Worm (Caenorhabditis elegans) whole organism, late embryonic: ENCODE data around the gene F42A6.1.

Experiments
- ama-1 ChIP-seq: fragments of 150-350 bp; optimal IDR thresholded peaks from 2 replicates; lab custom pipeline; 2014
- ceh-14 ChIP-seq: sonication (generic microtip); optimal IDR thresholded peaks from 2 replicates; lab custom pipeline; 2016; ENCODE audit warnings: missing genotype, missing genetic modification characterization, missing compliant biosample characterization
- dmd-4 ChIP-seq: sonication (generic microtip); optimal IDR thresholded peaks from 2 replicates; lab custom pipeline; 2016; ENCODE audit warnings: borderline replicate concordance, missing genetic modification characterization, missing compliant biosample characterization
- elt-2 ChIP-seq: sonication (generic microtip); optimal IDR thresholded peaks from 2 replicates; lab custom pipeline; 2016; ENCODE audit warnings: missing genetic modification reagents, missing genetic modification characterization, missing compliant biosample characterization
- lim-6 ChIP-seq: sonication (generic microtip); optimal IDR thresholded peaks from 2 replicates; lab custom pipeline; 2016; ENCODE audit warnings: missing genetic modification characterization, missing compliant biosample characterization
- lin-11 ChIP-seq: fragments of 200-800 bp; sonication (Bioruptor generic); optimal IDR thresholded peaks from 2 replicates; lab custom pipeline; 2018; ENCODE audit warnings: mild to moderate bottlenecking, missing genetic modification characterization, missing compliant biosample characterization
- nfya-1 ChIP-seq: sonication (generic microtip); optimal IDR thresholded peaks from 2 replicates; lab custom pipeline; 2017; ENCODE audit warnings: missing genetic modification characterization, mild to moderate bottlenecking, missing compliant biosample characterization, antibody characterized with exemption, moderate library complexity
- nhr-11 ChIP-seq: fragments of 150-350 bp; optimal IDR thresholded peaks from 2 replicates; lab custom pipeline; 2014; ENCODE audit warnings: missing biosample characterization, missing genetic modification characterization
- pag-3 ChIP-seq: sonication (generic microtip); optimal IDR thresholded peaks from 2 replicates; lab custom pipeline; 2016; ENCODE audit warnings: missing compliant biosample characterization, missing genetic modification characterization, borderline replicate concordance
- sox-4 ChIP-seq: sonication (generic microtip); optimal IDR thresholded peaks from 2 replicates; lab custom pipeline; 2017; ENCODE audit warnings: mild to moderate bottlenecking, missing genetic modification characterization, inconsistent platforms, missing compliant biosample characterization
- unc-86 ChIP-seq: sonication (generic microtip); optimal IDR thresholded peaks from 2 replicates; lab custom pipeline; 2016; ENCODE audit warnings: missing genetic modification characterization, missing compliant biosample characterization

ce11 chrIV:3382338-3382907, 27.6 kb downstream of the F42A6.1 start, which contains the start of gene B0546.3:
- TF ChIP-seq unc-86 (tag; lab: Kevin White, UChicago) (no peak), nhr-11 (tag; lab: Kevin White, UChicago) (no peak), pag-3 (no peak), sox-4 (tag; lab: Kevin White, UChicago) (no peak), lim-6 (tag; lab: Kevin White, UChicago) (no peak), lin-11 (tag; lab: Kevin White, UChicago) (no peak), ceh-14 (no peak), nfya-1 (tag; lab: Kevin White, UChicago) (no peak), ama-1 (lab: Kevin White, UChicago) (no peak), dmd-4 (no peak), elt-2 (tag; lab: Kevin White, UChicago) (no peak)
